Worm (Caenorhabditis elegans): ENCODE measurements around the gene ztf-9.

ztf-9 gene

ce11 chrV:9645507-9645906 is 46.5 kb downstream of the ztf-9 start, which contains the start of the genes atl-1 and hcp-2:
TSS of gene atl-1 (minus strand) at chrV:9645595.
TSS of gene hcp-2 (plus strand) at chrV:9645859.
- TF ChIP-seq mdl-1 (tag; optimal IDR thresholded peaks at IDR 0.05) (no peak), C16A3.4 (tag; optimal IDR thresholded peaks at IDR 0.05) (peak; percentile 9), skn-1 (tag; optimal IDR thresholded peaks at IDR 0.05) (no peak), efl-1 (optimal IDR thresholded peaks at IDR 0.05) (peak; percentile 69 to 83), efl-1 (GFP tag; optimal IDR thresholded peaks at IDR 0.05 in 1 of 2) (peak; percentile 78 to 97), lin-35 (GFP tag; optimal IDR thresholded peaks at IDR 0.05) (peak; percentile 49 to 87), dpl-1 (GFP tag; optimal IDR thresholded peaks at IDR 0.05) (peak; percentile 50 to 82 (median 70)), mep-1 (tag; optimal IDR thresholded peaks at IDR 0.05) (no peak), lin-15B (tag; optimal IDR thresholded peaks at IDR 0.05) (peak; percentile 11)

Measured in whole organism, L1 larva.